Fruit fly (Drosophila melanogaster) whole organism, embryonic: Measurements from ENCODE around the gene Src64B.

Experiments
- Abd-B ChIP-seq: fragments of 200-800 bp; sonication (Bioruptor generic); optimal IDR thresholded peaks from 2 replicates; lab custom pipeline; 2018; ENCODE audit warnings: missing biosample characterization, mild to moderate bottlenecking, missing genetic modification characterization, moderate library complexity
- Atf-2 ChIP-seq: fragments of 200-800 bp; sonication (Bioruptor generic); optimal IDR thresholded peaks from 2 replicates; lab custom pipeline; 2016; ENCODE audit warnings: missing biosample characterization, missing genetic modification characterization
- B-H2 ChIP-seq: fragments of 200-800 bp; sonication (Bioruptor generic); optimal IDR thresholded peaks from 2 replicates; lab custom pipeline; 2018; ENCODE audit warnings: missing biosample characterization, mild to moderate bottlenecking, missing genetic modification characterization
- Bteb2 ChIP-seq: fragments of 200-800 bp; sonication (Bioruptor generic); optimal IDR thresholded peaks from 2 replicates; lab custom pipeline; 2016; ENCODE audit warnings: missing biosample characterization, missing genetic modification characterization
- CG1024 ChIP-seq: fragments of 200-800 bp; sonication (Bioruptor generic); IDR thresholded peaks from 2 replicates; pipeline ENCODE4 v1.3.6; 2022; ENCODE audit warnings: missing biosample characterization, missing genetic modification characterization
- CG10321 ChIP-seq: fragments of 200-800 bp; sonication (Bioruptor generic); IDR thresholded peaks from 2 replicates; pipeline ENCODE4 v1.3.6; 2022; ENCODE audit warnings: missing biosample characterization, missing genetic modification characterization
- CG11398 ChIP-seq: fragments of 200-800 bp; sonication (Bioruptor generic); optimal IDR thresholded peaks from 2 replicates; lab custom pipeline; 2016; ENCODE audit warnings: missing biosample characterization, missing genetic modification characterization
- CG11560 ChIP-seq: fragments of 200-800 bp; sonication (Bioruptor generic); IDR thresholded peaks from 3 replicates; pipeline ENCODE4 v1.3.6; 2022; ENCODE audit warnings: missing biosample characterization, missing genetic modification characterization
- CG12659 ChIP-seq: fragments of 200-800 bp; sonication (Bioruptor generic); optimal IDR thresholded peaks from 3 replicates; lab custom pipeline; 2017; ENCODE audit warnings: mild to moderate bottlenecking, missing biosample characterization, missing genetic modification reagents, missing genetic modification characterization
- CG13287 ChIP-seq: fragments of 200-800 bp; sonication (Bioruptor generic); IDR thresholded peaks from 2 replicates; pipeline ENCODE4 v1.3.6; 2022; ENCODE audit warnings: missing biosample characterization, missing genetic modification characterization; ENCODE audit not compliant: partially characterized antibody
- CG13624 ChIP-seq: fragments of 200-800 bp; sonication (Bioruptor generic); optimal IDR thresholded peaks from 2 replicates; lab custom pipeline; 2016; ENCODE audit warnings: missing biosample characterization, missing genetic modification characterization
- CG14050 ChIP-seq: fragments of 200-800 bp; sonication (Bioruptor generic); IDR thresholded peaks from 3 replicates; pipeline ENCODE4 v1.3.6; 2022; ENCODE audit warnings: missing biosample characterization, missing genetic modification characterization
- CG16813 ChIP-seq: fragments of 200-800 bp; sonication (Bioruptor generic); IDR thresholded peaks from 3 replicates; pipeline ENCODE4 v1.3.6; 2022; ENCODE audit warnings: missing biosample characterization, missing genetic modification characterization; ENCODE audit not compliant: partially characterized antibody
- CG18476 ChIP-seq: fragments of 200-800 bp; sonication (Bioruptor generic); optimal IDR thresholded peaks from 2 replicates; lab custom pipeline; 2016; ENCODE audit warnings: missing biosample characterization, mild to moderate bottlenecking, missing genetic modification characterization
- CG2129 ChIP-seq: fragments of 200-800 bp; sonication (Bioruptor generic); IDR thresholded peaks from 2 replicates; pipeline ENCODE4 v1.3.6; 2022; ENCODE audit warnings: missing biosample characterization, missing genetic modification characterization; ENCODE audit not compliant: partially characterized antibody
- CG30431 ChIP-seq: fragments of 200-800 bp; sonication (Bioruptor generic); optimal IDR thresholded peaks from 2 replicates; lab custom pipeline; 2017; ENCODE audit warnings: missing biosample characterization, missing genetic modification characterization
- CG32532 ChIP-seq: fragments of 200-800 bp; sonication (Bioruptor generic); IDR thresholded peaks from 2 replicates; pipeline ENCODE4 v1.3.6; 2022; ENCODE audit warnings: missing biosample characterization, missing genetic modification characterization
- CG3995 ChIP-seq: fragments of 200-800 bp; sonication (Bioruptor generic); optimal IDR thresholded peaks from 3 replicates; lab custom pipeline; 2016; ENCODE audit warnings: missing biosample characterization, missing genetic modification characterization
- CG6175 ChIP-seq: fragments of 200-800 bp; sonication (Bioruptor generic); IDR thresholded peaks from 3 replicates; pipeline ENCODE4 v1.3.6; 2022; ENCODE audit warnings: missing biosample characterization, missing genetic modification characterization
- CG6272 ChIP-seq: fragments of 200-800 bp; sonication (Bioruptor generic); IDR thresholded peaks from 2 replicates; pipeline ENCODE4 v1.3.6; 2022; ENCODE audit warnings: missing biosample characterization, missing genetic modification characterization
- CG7786 ChIP-seq: fragments of 200-800 bp; sonication (Bioruptor generic); optimal IDR thresholded peaks from 2 replicates; lab custom pipeline; 2016; ENCODE audit warnings: missing biosample characterization, missing genetic modification characterization
- CG9215 ChIP-seq: fragments of 200-800 bp; sonication (Bioruptor generic); IDR thresholded peaks from 2 replicates; pipeline ENCODE4 v1.3.6; 2022; ENCODE audit warnings: missing biosample characterization, missing genetic modification characterization
- CoRest ChIP-seq: fragments of 200-800 bp; sonication (Bioruptor generic); optimal IDR thresholded peaks from 3 replicates; lab custom pipeline; 2018; ENCODE audit warnings: missing biosample characterization, mild to moderate bottlenecking, missing genetic modification characterization, moderate library complexity
- E2f1 ChIP-seq: fragments of 200-800 bp; sonication (Bioruptor generic); IDR thresholded peaks from 2 replicates; pipeline ENCODE4 v1.3.6; 2022; ENCODE audit warnings: missing biosample characterization, missing genetic modification characterization
- Ets65A ChIP-seq: fragments of 200-800 bp; sonication (Bioruptor generic); peaks from one replicate; lab custom pipeline; 2016; ENCODE audit warnings: missing biosample characterization, missing genetic modification characterization
- Lhr ChIP-seq: fragments of 200-800 bp; sonication (Bioruptor generic); optimal IDR thresholded peaks from 3 replicates; lab custom pipeline; 2017; ENCODE audit warnings: mild to moderate bottlenecking, missing biosample characterization, missing genetic modification reagents, missing genetic modification characterization
- NC2α ChIP-seq: fragments of 200-800 bp; sonication (Bioruptor generic); optimal IDR thresholded peaks from 2 replicates; lab custom pipeline; 2016; ENCODE audit warnings: missing biosample characterization, missing genetic modification characterization
- NFAT ChIP-seq: fragments of 200-800 bp; sonication (Bioruptor generic); IDR thresholded peaks from 2 replicates; pipeline ENCODE4 v1.3.6; 2022; ENCODE audit warnings: missing biosample characterization, missing genetic modification characterization
- Rx ChIP-seq: fragments of 200-800 bp; sonication (Bioruptor generic); IDR thresholded peaks from 2 replicates; pipeline ENCODE4 v1.3.6; 2022; ENCODE audit warnings: missing biosample characterization, missing genetic modification characterization
- Sin3A ChIP-seq: fragments of >200 bp; optimal IDR thresholded peaks from 2 replicates; lab custom pipeline; 2018
- TFAM ChIP-seq: fragments of 200-800 bp; sonication (Bioruptor generic); optimal IDR thresholded peaks from 2 replicates; lab custom pipeline; 2017; ENCODE audit warnings: missing biosample characterization, missing genetic modification characterization, inconsistent platforms
- Usf ChIP-seq: fragments of 200-800 bp; sonication (Bioruptor generic); optimal IDR thresholded peaks from 2 replicates; lab custom pipeline; 2017; ENCODE audit warnings: missing genotype, missing biosample characterization, missing genetic modification characterization
- YL-1 ChIP-seq: fragments of 200-800 bp; sonication (Bioruptor generic); optimal IDR thresholded peaks from 3 replicates; lab custom pipeline; 2017; ENCODE audit warnings: missing biosample characterization, mild to moderate bottlenecking, missing genetic modification characterization
- aop ChIP-seq: fragments of 200-800 bp; sonication (Bioruptor generic); IDR thresholded peaks from 2 replicates; pipeline ENCODE4 v1.3.6; 2022; ENCODE audit warnings: missing biosample characterization, missing genetic modification characterization
- bab2 ChIP-seq: fragments of 200-800 bp; sonication (Bioruptor generic); optimal IDR thresholded peaks from 2 replicates; lab custom pipeline; 2016; ENCODE audit warnings: missing biosample characterization, missing genetic modification characterization
- bigmax ChIP-seq: fragments of 200-800 bp; sonication (Bioruptor generic); optimal IDR thresholded peaks from 2 replicates; lab custom pipeline; 2018; ENCODE audit warnings: missing biosample characterization, mild to moderate bottlenecking, missing genetic modification characterization
- cg ChIP-seq: fragments of 200-800 bp; sonication (Bioruptor generic); optimal IDR thresholded peaks from 3 replicates; lab custom pipeline; 2019; ENCODE audit warnings: missing biosample characterization, mild to moderate bottlenecking, missing genetic modification characterization, moderate library complexity
- ci ChIP-seq: fragments of 200-800 bp; sonication (Bioruptor generic); IDR thresholded peaks from 3 replicates; pipeline ENCODE4 v1.3.6; 2022; ENCODE audit warnings: missing biosample characterization, missing genetic modification characterization
- dpn ChIP-seq, 2 experiments: fragments of 200-800 bp; sonication (Bioruptor generic); optimal IDR thresholded peaks; 3 replicates each; lab custom pipeline; 2016; ENCODE audit warnings: missing biosample characterization in 2 of 2, missing genetic modification characterization in 2 of 2
- dysf ChIP-seq: fragments of 200-800 bp; sonication (Bioruptor generic); IDR thresholded peaks from 3 replicates; pipeline ENCODE4 v1.3.6; 2022; ENCODE audit warnings: missing biosample characterization, missing genetic modification characterization
- fd96Cb ChIP-seq: fragments of 200-800 bp; sonication (Bioruptor generic); optimal IDR thresholded peaks from 2 replicates; lab custom pipeline; 2018; ENCODE audit warnings: missing biosample characterization, mild to moderate bottlenecking, missing genetic modification characterization, moderate library complexity
- gce ChIP-seq: fragments of 200-800 bp; sonication (Bioruptor generic); IDR thresholded peaks from 3 replicates; pipeline ENCODE4 v1.3.6; 2022; ENCODE audit warnings: missing biosample characterization, missing genetic modification characterization
- gcm ChIP-seq: fragments of 200-800 bp; sonication (Bioruptor generic); optimal IDR thresholded peaks from 2 replicates; lab custom pipeline; 2019; ENCODE audit warnings: missing biosample characterization, mild to moderate bottlenecking, missing genetic modification characterization, moderate library complexity
- grn ChIP-seq: fragments of 200-800 bp; sonication (Bioruptor generic); optimal IDR thresholded peaks from 3 replicates; lab custom pipeline; 2017; ENCODE audit warnings: missing biosample characterization, missing genetic modification characterization
- ham ChIP-seq: fragments of 200-800 bp; sonication (Bioruptor generic); IDR thresholded peaks from 2 replicates; pipeline ENCODE4 v1.3.6; 2022; ENCODE audit warnings: missing biosample characterization, missing genetic modification characterization
- kah ChIP-seq: fragments of 200-800 bp; sonication (Bioruptor generic); optimal IDR thresholded peaks from 2 replicates; lab custom pipeline; 2018; ENCODE audit warnings: missing biosample characterization, mild to moderate bottlenecking, missing genetic modification characterization
- nau ChIP-seq: fragments of 200-800 bp; sonication (Bioruptor generic); optimal IDR thresholded peaks from 3 replicates; lab custom pipeline; 2017; ENCODE audit warnings: missing biosample characterization, mild to moderate bottlenecking, missing genetic modification characterization, missing genetic modification reagents
- pros ChIP-seq: fragments of 200-800 bp; sonication (Bioruptor generic); optimal IDR thresholded peaks from 3 replicates; lab custom pipeline; 2019; ENCODE audit warnings: missing biosample characterization, mild to moderate bottlenecking, missing genetic modification characterization, moderate library complexity
- run ChIP-seq: fragments of 200-800 bp; sonication (Bioruptor generic); optimal IDR thresholded peaks from 3 replicates; lab custom pipeline; 2018; ENCODE audit warnings: missing biosample characterization, mild to moderate bottlenecking, missing genetic modification characterization
- shn ChIP-seq: fragments of 200-800 bp; sonication (Bioruptor generic); optimal IDR thresholded peaks from 3 replicates; lab custom pipeline; 2016; ENCODE audit warnings: missing biosample characterization, missing genetic modification characterization
- sob ChIP-seq: fragments of 200-800 bp; sonication (Bioruptor generic); IDR thresholded peaks from 2 replicates; pipeline ENCODE4 v1.3.6; 2022; ENCODE audit warnings: missing biosample characterization, missing genetic modification characterization
- ssp ChIP-seq: fragments of 200-800 bp; sonication (Bioruptor generic); IDR thresholded peaks from 2 replicates; pipeline ENCODE4 v1.3.6; 2022; ENCODE audit warnings: missing biosample characterization, missing genetic modification characterization
- yki ChIP-seq: fragments of >200 bp; optimal IDR thresholded peaks from 3 replicates; lab custom pipeline; 2018

Src64B gene

DNA sequence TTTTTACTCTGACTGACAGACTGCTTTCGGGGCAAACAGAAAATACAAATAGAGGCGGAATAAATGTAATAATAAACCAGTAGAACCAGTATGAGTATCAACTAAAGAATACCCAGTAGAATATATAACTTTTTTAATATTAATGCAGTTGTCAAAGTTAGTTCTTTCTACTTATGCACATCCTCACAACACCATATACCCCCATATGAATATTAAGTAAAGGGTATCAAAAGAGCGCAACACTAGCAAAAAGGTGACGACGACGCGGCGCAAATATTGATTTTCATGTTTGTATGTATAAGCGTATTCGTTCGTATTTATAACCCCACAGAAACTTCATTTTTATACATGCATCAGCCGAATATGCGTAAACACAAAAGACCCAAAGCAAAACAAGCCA, 12.9 kb downstream of the Src64B start (continued):
- peak; percentile 95 for TF ChIP-seq sob (GFP tag; lab: Robert Waterston, UW)
- peak; percentile 90 for TF ChIP-seq CG1024
- peak; percentile 83 for TF ChIP-seq ssp
- peak; percentile 98 for TF ChIP-seq Ets65A
- peak; percentile 72 for TF ChIP-seq YL-1 (GFP tag; lab: Kevin White, UChicago)
- TF ChIP-seq cg (GFP tag; lab: Kevin White, UChicago) = peak; percentile 31
- TF ChIP-seq grn (GFP tag; lab: Kevin White, UChicago) = peak; percentile 74
- TF ChIP-seq CG6272 (GFP tag; lab: Robert Waterston, UW) = peak; percentile 83
- TF ChIP-seq ham (GFP tag; lab: Robert Waterston, UW) = no peak
- peak; percentile 13 for TF ChIP-seq B-H2 (GFP tag; lab: Kevin White, UChicago)
- TF ChIP-seq TFAM (GFP tag; lab: Kevin White, UChicago) = peak; percentile 84
- TF ChIP-seq CG6175 (GFP tag; lab: Robert Waterston, UW) = peak; percentile 78; the same call in 2 of the 3 replicates
- TF ChIP-seq dysf (GFP tag; lab: Robert Waterston, UW) = peak; percentile 96
- TF ChIP-seq dpn (GFP tag; optimal IDR thresholded peaks at IDR 0.05; lab: Kevin White, UChicago) = peak; percentile 90 to 92
- TF ChIP-seq aop (GFP tag; lab: Robert Waterston, UW) = 0 out of 2 replicates have a peak, but pooled peaks have one; percentile 46
- TF ChIP-seq kah (GFP tag; lab: Kevin White, UChicago) = peak; percentile 85
- TF ChIP-seq bab2 (GFP tag; lab: Kevin White, UChicago) = peak; percentile 95
- TF ChIP-seq yki (lab: Kevin White, UChicago) = no peak
- peak; percentile 94 for TF ChIP-seq nau (GFP tag; lab: Kevin White, UChicago)
- TF ChIP-seq Abd-B (GFP tag; lab: Kevin White, UChicago) = peak; percentile 91
- peak; percentile 74 for TF ChIP-seq CG7786 (GFP tag; lab: Kevin White, UChicago)
- peak; percentile 71 for TF ChIP-seq CG10321 (GFP tag; lab: Robert Waterston, UW)
- TF ChIP-seq pros (GFP tag; lab: Kevin White, UChicago) = no peak
- TF ChIP-seq gce = peak; percentile 90
- TF ChIP-seq CG11560 (tag; lab: Robert Waterston, UW) = peak; percentile 77
- peak; percentile 88 for TF ChIP-seq run
- TF ChIP-seq CG32532 (GFP tag; lab: Robert Waterston, UW) = peak; percentile 93
- TF ChIP-seq CG16813 (GFP tag; lab: Robert Waterston, UW) = no peak
- peak; percentile 78 for TF ChIP-seq Atf-2
- peak; percentile 49 for TF ChIP-seq NC2α (GFP tag; lab: Kevin White, UChicago)
- TF ChIP-seq NFAT (GFP tag; lab: Robert Waterston, UW) = peak; percentile 87
- peak; percentile 86 for TF ChIP-seq CG13624 (GFP tag; lab: Kevin White, UChicago)
- peak; percentile 90 for TF ChIP-seq Rx
- TF ChIP-seq CG3995 (GFP tag; lab: Kevin White, UChicago) = peak; percentile 57
- peak; percentile 94 for TF ChIP-seq ci (GFP tag; lab: Robert Waterston, UW)
- TF ChIP-seq CG30431 (GFP tag; lab: Kevin White, UChicago) = peak; percentile 77
- no peak for TF ChIP-seq CG2129 (GFP tag; lab: Robert Waterston, UW)
- peak; percentile 95 for TF ChIP-seq fd96Cb (tag; lab: Kevin White, UChicago)
- TF ChIP-seq E2f1 (GFP tag; lab: Robert Waterston, UW) = peak; percentile 94
- TF ChIP-seq bigmax (GFP tag; lab: Kevin White, UChicago) = peak; percentile 51
- TF ChIP-seq Lhr (GFP tag; lab: Kevin White, UChicago) = peak; percentile 86
- no peak for TF ChIP-seq Sin3A (lab: Kevin White, UChicago)
- peak; percentile 90 for TF ChIP-seq gcm (GFP tag; lab: Kevin White, UChicago)
- TF ChIP-seq CoRest (tag; lab: Kevin White, UChicago) = peak; percentile 94
- peak; percentile 80 for TF ChIP-seq CG9215
- peak; percentile 81 for TF ChIP-seq CG11398 (GFP tag; lab: Kevin White, UChicago)
- peak; percentile 94 for TF ChIP-seq CG12659
- TF ChIP-seq CG14050 (GFP tag; lab: Robert Waterston, UW) = peak; percentile 86
- TF ChIP-seq Usf = peak; percentile 65
- TF ChIP-seq Bteb2 = peak; percentile 86
- no peak for TF ChIP-seq CG13287 (GFP tag; lab: Robert Waterston, UW)
- peak; percentile 70 for TF ChIP-seq shn
- peak; percentile 90 for TF ChIP-seq CG18476 (GFP tag; lab: Kevin White, UChicago)
